Fruit fly (Drosophila melanogaster): ENCODE results near the gene Uros1.

Gene Uros1

DNA sequence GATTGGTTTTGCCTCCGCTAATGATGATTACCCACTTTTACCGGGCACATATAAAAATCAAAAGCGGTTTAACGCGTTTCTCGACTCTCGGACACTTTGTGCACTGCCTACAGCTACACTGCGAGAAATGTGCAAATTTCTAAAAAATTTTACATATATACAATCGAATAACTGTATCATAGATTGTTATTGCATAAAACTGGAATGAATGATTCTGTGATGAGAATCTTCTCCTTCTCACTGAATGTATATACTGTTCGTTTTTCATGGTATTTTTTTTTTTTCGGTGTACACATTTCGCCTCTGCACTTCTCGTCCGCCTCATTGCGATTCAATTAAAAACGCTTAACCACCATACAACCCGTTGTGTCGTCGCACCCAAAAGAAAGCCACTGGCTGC is 38.8 kb downstream of the Uros1 start (continued):
- TF ChIP-seq CG12219 (GFP tag; optimal IDR thresholded peaks at IDR 0.05) (peak; percentile 36), p53 (GFP tag; optimal IDR thresholded peaks at IDR 0.05) (no peak), Hmr (GFP tag; optimal IDR thresholded peaks at IDR 0.05) (no peak), Rfx (GFP tag; IDR thresholded peaks at IDR 0.05) (no peak), zf30C (GFP tag; optimal IDR thresholded peaks at IDR 0.05) (no peak), onecut (GFP tag; IDR thresholded peaks at IDR 0.05) (no peak), kah (GFP tag; optimal IDR thresholded peaks at IDR 0.05) (peak; percentile 13), CG15696 (tag; optimal IDR thresholded peaks at IDR 0.05) (no peak), CG11560 (tag; IDR thresholded peaks at IDR 0.05) (0 out of 3 replicates have a peak, but pooled peaks have one; percentile 20), eyg (GFP tag; optimal IDR thresholded peaks at IDR 0.05) (no peak), CG4404 (GFP tag; IDR thresholded peaks at IDR 0.05) (no peak), Dip3 (GFP tag; optimal IDR thresholded peaks at IDR 0.05) (no peak), hth (optimal IDR thresholded peaks at IDR 0.05) (no peak), ems (GFP tag; optimal IDR thresholded peaks at IDR 0.05) (no peak), croc (GFP tag; conservative IDR thresholded peaks at IDR 0.05) (peak; percentile 21; the same call in 1 of the 3 replicates), gsb-n (tag; optimal IDR thresholded peaks at IDR 0.05) (peak; percentile 18), Pdp1 (GFP tag; optimal IDR thresholded peaks at IDR 0.05) (peak in 1 of 2 experiments; percentile 11), ftz-f1 (GFP tag; optimal IDR thresholded peaks at IDR 0.05) (no peak), CG9932 (GFP tag; IDR thresholded peaks at IDR 0.05) (no peak), CG3847 (GFP tag; IDR thresholded peaks at IDR 0.05) (no peak), stwl (tag; optimal IDR thresholded peaks at IDR 0.05) (no peak), CG6765 (GFP tag; optimal IDR thresholded peaks at IDR 0.05) (no peak)

DNA sequence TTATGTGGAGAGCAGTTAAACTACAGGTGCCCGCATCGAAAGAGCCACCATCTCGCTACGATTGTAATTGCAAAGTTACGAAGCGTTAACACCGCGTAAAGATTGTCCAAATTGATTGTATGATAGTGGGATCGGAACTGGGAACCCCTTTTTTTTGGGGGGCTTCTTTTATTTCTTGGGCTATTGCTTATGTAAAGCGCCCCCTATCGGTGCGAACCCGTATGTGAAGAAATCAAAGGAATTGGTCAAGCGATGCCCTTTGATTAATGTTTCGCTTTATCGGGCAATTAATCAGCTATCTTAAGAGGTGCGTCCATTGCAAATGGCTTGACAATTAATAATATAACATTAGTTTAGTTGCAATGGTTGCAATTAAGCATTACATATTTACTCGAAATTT is 40.5 kb downstream of the Uros1 start:
- TF ChIP-seq CTCF (GFP tag; optimal IDR thresholded peaks at IDR 0.05), result peak; percentile 81
- TF ChIP-seq disco-r (GFP tag; optimal IDR thresholded peaks at IDR 0.05), result no peak

- TF ChIP-seq disco-r (GFP tag; optimal IDR thresholded peaks at IDR 0.05), result no peak
- peak; percentile 8 for TF ChIP-seq ATbp (GFP tag; optimal IDR thresholded peaks at IDR 0.05)
- peak; percentile 60 for TF ChIP-seq sens (GFP tag)
Measured at dm6 chrX:8858679-8859078, 41.4 kb downstream of the Uros1 start.

DNA sequence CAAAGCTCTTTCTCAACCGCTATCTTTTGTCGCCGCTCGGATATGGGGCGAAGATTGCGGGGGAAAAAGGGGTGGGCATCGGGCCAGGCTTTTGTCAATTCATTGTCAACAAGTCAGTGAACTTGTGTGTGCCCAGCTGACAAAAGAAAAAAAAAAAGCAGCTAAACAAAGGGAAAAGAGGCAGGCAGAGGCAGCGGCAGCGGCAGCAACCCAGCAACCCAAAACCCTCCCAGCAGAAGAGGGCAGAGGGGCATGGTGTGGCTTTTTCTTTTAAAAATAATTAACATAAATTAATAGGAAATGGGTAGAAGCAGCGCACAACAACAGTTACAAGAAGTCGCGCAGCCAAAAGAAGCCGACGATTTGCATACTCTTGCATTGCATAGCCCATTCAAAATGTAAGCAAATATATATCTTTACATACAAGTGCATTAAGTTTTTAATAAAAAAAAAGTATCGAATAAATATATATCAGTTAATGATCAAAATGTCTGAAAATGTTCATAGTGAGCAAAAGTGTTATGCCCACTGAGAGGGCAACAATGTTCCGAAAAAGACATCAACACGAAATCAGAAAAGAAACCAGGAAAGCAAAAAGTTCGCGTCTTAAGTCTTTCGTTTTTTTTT is 42.9 kb downstream of the Uros1 start:
- TF ChIP-seq amos (GFP tag; IDR thresholded peaks at IDR 0.05; ENCODE audit: partially characterized antibody), result no peak
- TF ChIP-seq CG6765 (GFP tag; optimal IDR thresholded peaks at IDR 0.05), result no peak
- no peak for TF ChIP-seq mam (GFP tag; optimal IDR thresholded peaks at IDR 0.05)
- TF ChIP-seq CG2120 (GFP tag; optimal IDR thresholded peaks at IDR 0.05), result no peak
- no peak for TF ChIP-seq wor (GFP tag; IDR thresholded peaks at IDR 0.05)
- TF ChIP-seq sr (GFP tag; IDR thresholded peaks at IDR 0.05), result no peak
- no peak for TF ChIP-seq zfh2 (GFP tag; optimal IDR thresholded peaks at IDR 0.05)
- TF ChIP-seq insv (GFP tag; optimal IDR thresholded peaks at IDR 0.05), result no peak
- no peak for TF ChIP-seq toy (GFP tag; IDR thresholded peaks at IDR 0.05)
- TF ChIP-seq al (GFP tag; IDR thresholded peaks at IDR 0.05), result no peak
- TF ChIP-seq CG1602 (GFP tag; optimal IDR thresholded peaks at IDR 0.05), result no peak
- no peak for TF ChIP-seq ems (GFP tag; optimal IDR thresholded peaks at IDR 0.05)
- peak; percentile 9 for TF ChIP-seq odd (GFP tag; optimal IDR thresholded peaks at IDR 0.05)
- no peak for TF ChIP-seq kay (GFP tag; optimal IDR thresholded peaks at IDR 0.05)
- TF ChIP-seq zen2 (GFP tag; IDR thresholded peaks at IDR 0.05; ENCODE audit: partially characterized antibody), result no peak
- TF ChIP-seq repo (GFP tag; optimal IDR thresholded peaks at IDR 0.05), result no peak
- no peak for TF ChIP-seq Meics (GFP tag; optimal IDR thresholded peaks at IDR 0.05)
- TF ChIP-seq jigr1 (GFP tag; IDR thresholded peaks at IDR 0.05), result no peak
- no peak for TF ChIP-seq Dp (GFP tag; optimal IDR thresholded peaks at IDR 0.05)
- TF ChIP-seq CG14860 (GFP tag; IDR thresholded peaks at IDR 0.05; ENCODE audit: partially characterized antibody), result no peak
- peak; percentile 40 for TF ChIP-seq ATbp (GFP tag; optimal IDR thresholded peaks at IDR 0.05)
- TF ChIP-seq CG8924 (tag; optimal IDR thresholded peaks at IDR 0.05), result no peak
- TF ChIP-seq Drgx (GFP tag; IDR thresholded peaks at IDR 0.05), result no peak
- TF ChIP-seq CG18599 (GFP tag; optimal IDR thresholded peaks at IDR 0.05), result no peak
- TF ChIP-seq dmrt99B (tag; optimal IDR thresholded peaks at IDR 0.05), result peak; percentile 54

Data from whole organism, embryonic.